Fruit fly (Drosophila melanogaster) whole organism, prepupa: ENCODE data around the gene MED15.

Experiments
- CG1621 ChIP-seq: fragments of 200-800 bp; sonication (Bioruptor generic); optimal IDR thresholded peaks from 3 replicates; lab custom pipeline; 2018; ENCODE audit warnings: missing biosample characterization, mild to moderate bottlenecking, missing genetic modification characterization
- CG34406 ChIP-seq: fragments of 200-800 bp; sonication (Bioruptor generic); optimal IDR thresholded peaks from 3 replicates; lab custom pipeline; 2016; ENCODE audit warnings: missing biosample characterization, missing genetic modification characterization
- CG6792 ChIP-seq: fragments of 200-800 bp; sonication (Bioruptor generic); optimal IDR thresholded peaks from 3 replicates; lab custom pipeline; 2016; ENCODE audit warnings: missing biosample characterization, missing genetic modification characterization
- CG6854 ChIP-seq: fragments of 200-800 bp; sonication (Bioruptor generic); optimal IDR thresholded peaks from 2 replicates; lab custom pipeline; 2017; ENCODE audit warnings: missing biosample characterization, mild to moderate bottlenecking, missing genetic modification characterization
- Eip75B ChIP-seq: fragments of 200-800 bp; sonication (Bioruptor generic); optimal IDR thresholded peaks from 3 replicates; lab custom pipeline; 2016; ENCODE audit warnings: missing biosample characterization, missing genetic modification characterization
- Ets96B ChIP-seq: fragments of 200-800 bp; optimal IDR thresholded peaks from 2 replicates; lab custom pipeline; 2019; ENCODE audit warnings: missing biosample characterization, mild to moderate bottlenecking, missing genetic modification characterization, moderate library complexity
- Gug ChIP-seq: fragments of 200-800 bp; sonication (Bioruptor generic); IDR thresholded peaks from 2 replicates; pipeline ENCODE4 v1.3.6; 2022; ENCODE audit warnings: missing biosample characterization, missing genetic modification characterization
- Hr39 ChIP-seq: fragments of 200-800 bp; sonication (Bioruptor generic); optimal IDR thresholded peaks from 2 replicates; lab custom pipeline; 2016; ENCODE audit warnings: missing biosample characterization, missing genetic modification characterization
- Lpt ChIP-seq: fragments of 200-800 bp; sonication (Bioruptor generic); optimal IDR thresholded peaks from 3 replicates; lab custom pipeline; 2016; ENCODE audit warnings: missing biosample characterization, missing genetic modification characterization
- Smox ChIP-seq: fragments of 200-800 bp; sonication (Bioruptor generic); optimal IDR thresholded peaks from 3 replicates; lab custom pipeline; 2016; ENCODE audit warnings: missing biosample characterization, missing genetic modification characterization
- acj6 ChIP-seq: fragments of 200-800 bp; sonication (Bioruptor generic); optimal IDR thresholded peaks from 3 replicates; lab custom pipeline; 2016; ENCODE audit warnings: missing biosample characterization, missing genetic modification characterization
- dac ChIP-seq: fragments of 200-800 bp; sonication (Bioruptor generic); optimal IDR thresholded peaks from 2 replicates; lab custom pipeline; 2017; ENCODE audit warnings: missing biosample characterization, mild to moderate bottlenecking, missing genetic modification characterization

DNA sequence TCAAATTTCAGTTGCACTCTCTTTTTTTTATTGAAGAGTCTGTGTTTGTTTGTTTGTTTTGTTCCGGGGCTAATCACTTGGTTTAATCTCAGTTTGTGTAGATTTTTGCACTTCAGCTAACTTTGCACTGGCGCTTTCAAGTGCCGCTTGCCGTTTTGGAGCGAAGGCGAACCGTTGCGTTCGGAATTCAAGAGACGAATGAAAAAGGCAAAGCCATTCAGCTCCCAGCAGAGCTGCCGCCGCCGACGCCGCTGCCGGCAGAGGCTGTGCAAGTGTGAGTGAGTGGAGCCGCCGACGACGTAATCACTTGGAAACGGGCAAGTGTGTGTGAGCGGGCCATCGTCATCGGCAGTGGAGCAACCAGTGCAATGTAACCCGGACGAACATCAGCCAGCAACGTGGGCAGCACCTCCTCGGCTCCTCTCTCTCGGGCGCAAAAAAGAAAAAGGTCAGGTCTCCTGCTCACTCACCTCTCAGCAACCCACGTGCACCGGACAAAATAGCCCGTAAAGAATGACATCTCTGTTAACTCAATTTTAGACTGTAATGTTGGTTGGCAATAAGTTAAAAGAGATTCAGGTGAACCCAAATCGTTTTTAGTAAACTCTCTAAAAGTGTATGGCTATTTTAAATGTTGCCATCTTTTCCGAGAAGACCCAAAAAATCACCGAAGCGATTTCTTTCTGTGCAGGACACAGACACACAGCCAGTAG lies 6.8 kb downstream of the MED15 start, which contains the start of gene cbt:
- TF ChIP-seq CG6792 (GFP tag; lab: Kevin White, UChicago) (peak; percentile 99), Gug (GFP tag; lab: Robert Waterston, UW) (no peak), Hr39 (GFP tag; lab: Kevin White, UChicago) (peak; percentile 98), CG34406 (GFP tag; lab: Kevin White, UChicago) (peak; percentile 98), CG1621 (peak; percentile 98), Lpt (GFP tag; lab: Kevin White, UChicago) (peak; percentile 99), dac (peak; percentile 97), Smox (peak; percentile 97), Eip75B (GFP tag; lab: Kevin White, UChicago) (peak; percentile 99), CG6854 (GFP tag; lab: Kevin White, UChicago) (peak; percentile 84), acj6 (GFP tag; lab: Kevin White, UChicago) (peak; percentile 99), Ets96B (peak; percentile 98)
